Worm (Caenorhabditis elegans): ENCODE measurements around the gene ZK856.18.

Gene ZK856.18

DNA sequence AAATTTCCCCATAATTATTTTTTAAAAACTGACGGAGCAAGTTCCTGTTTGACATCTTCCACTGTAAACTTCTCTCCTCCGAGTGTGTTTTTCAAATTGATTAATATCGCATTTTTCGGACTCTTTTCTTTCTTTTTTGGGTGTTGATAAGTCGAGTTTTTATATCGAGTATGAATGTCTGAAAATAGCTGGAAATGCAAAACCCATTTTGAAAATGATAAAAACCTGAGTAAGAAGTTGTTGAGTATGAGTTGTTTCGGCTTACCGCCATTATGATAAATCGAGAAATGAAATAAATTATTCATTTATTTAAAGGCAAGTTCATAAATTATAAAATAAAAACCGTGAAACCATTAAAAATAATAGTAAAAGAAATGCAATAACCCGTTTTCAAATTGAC is at the start of gene ZK856.18:
Gene ZK856.18, minus strand, starts transcription at position 289 of the 400 bp plus-strand sequence.
- no peak for TF ChIP-seq peb-1 (tag; optimal IDR thresholded peaks at IDR 0.05)
- TF ChIP-seq nhr-129 (tag; optimal IDR thresholded peaks at IDR 0.05), result no peak
- TF ChIP-seq unc-62 (GFP tag; optimal IDR thresholded peaks at IDR 0.05), result no peak
- no peak for TF ChIP-seq unc-55 (GFP tag; optimal IDR thresholded peaks at IDR 0.05)
- TF ChIP-seq nhr-25 (tag; optimal IDR thresholded peaks at IDR 0.05), result no peak
- TF ChIP-seq nhr-11 (tag; optimal IDR thresholded peaks at IDR 0.05), result no peak
- no peak for TF ChIP-seq alr-1 (tag; optimal IDR thresholded peaks at IDR 0.05)
- no peak for TF ChIP-seq nhr-6 (tag; optimal IDR thresholded peaks at IDR 0.05)
- TF ChIP-seq lin-39 (tag; optimal IDR thresholded peaks at IDR 0.05), result no peak
- no peak for TF ChIP-seq sem-4 (tag; optimal IDR thresholded peaks at IDR 0.05)
- no peak for TF ChIP-seq nhr-21 (tag; optimal IDR thresholded peaks at IDR 0.05)
- no peak for TF ChIP-seq ZK546.5 (tag; optimal IDR thresholded peaks at IDR 0.05)
- TF ChIP-seq ceh-16 (tag; optimal IDR thresholded peaks at IDR 0.05), result no peak
- no peak for TF ChIP-seq crh-2 (tag; optimal IDR thresholded peaks at IDR 0.05)
- no peak for TF ChIP-seq Y55F3AM.14 (GFP tag; optimal IDR thresholded peaks at IDR 0.05)
- no peak for TF ChIP-seq R02D3.7 (tag; optimal IDR thresholded peaks at IDR 0.05)
- TF ChIP-seq mab-5 (tag; optimal IDR thresholded peaks at IDR 0.05), result no peak
- no peak for TF ChIP-seq nhr-237 (tag; optimal IDR thresholded peaks at IDR 0.05)

DNA sequence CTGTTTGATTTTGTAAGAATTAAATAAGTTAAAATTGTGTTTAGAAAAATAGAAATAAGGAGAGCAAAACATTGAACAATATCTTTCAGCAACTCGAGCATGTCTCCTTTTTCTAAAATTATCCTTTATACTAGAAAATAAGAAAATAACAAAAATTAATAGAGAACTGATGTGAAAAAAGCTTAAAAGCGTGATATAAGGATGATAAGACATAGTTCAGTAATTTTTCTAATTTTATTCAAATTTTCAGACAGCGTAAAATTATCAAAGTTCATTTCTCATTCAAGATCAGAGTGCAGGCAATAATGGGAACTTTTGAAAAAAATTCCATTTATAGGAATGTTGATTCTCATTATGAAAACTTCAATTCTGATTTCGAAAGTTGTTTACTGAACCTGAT is 47.5 kb upstream of the ZK856.18 start, which contains the start of gene str-182:
Gene str-182, minus strand, starts transcription at position 101 of the 400 bp plus-strand sequence.
- TF ChIP-seq ceh-16 (tag; optimal IDR thresholded peaks at IDR 0.05) (no peak), nhr-25 (tag; optimal IDR thresholded peaks at IDR 0.05) (no peak), mdl-1 (tag; optimal IDR thresholded peaks at IDR 0.05) (no peak)

DNA sequence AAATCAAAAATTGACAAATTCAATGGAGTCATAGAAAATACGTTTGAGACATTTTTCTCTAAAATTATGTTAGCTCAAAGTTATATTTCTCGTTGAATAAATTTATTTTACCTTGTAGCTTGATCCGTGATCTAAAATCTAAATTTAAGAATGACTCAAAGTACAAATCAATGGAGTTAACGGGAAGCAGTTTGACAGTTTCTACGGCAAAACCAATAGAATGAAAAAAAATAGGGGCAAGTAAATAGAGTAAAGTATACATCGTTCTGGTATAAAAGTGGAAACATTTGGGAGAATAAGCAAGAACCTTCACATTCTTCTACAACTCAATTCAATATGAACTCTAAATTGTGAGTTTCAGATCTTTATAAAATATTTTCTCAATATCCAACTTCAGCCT is 45.1 kb upstream of the ZK856.18 start, which contains the start of gene fipr-6:
Gene fipr-6, plus strand, starts transcription at position 301 of the 400 bp plus-strand sequence.
- no peak for TF ChIP-seq sem-4 (tag; optimal IDR thresholded peaks at IDR 0.05)
- no peak for TF ChIP-seq lin-11 (tag; optimal IDR thresholded peaks at IDR 0.05)
- TF ChIP-seq peb-1 (tag; optimal IDR thresholded peaks at IDR 0.05), result no peak
- TF ChIP-seq alr-1 (tag; optimal IDR thresholded peaks at IDR 0.05), result no peak
- no peak for TF ChIP-seq snpc-4 (tag; optimal IDR thresholded peaks at IDR 0.05)
- no peak for TF ChIP-seq elt-1 (tag; optimal IDR thresholded peaks at IDR 0.05)
- TF ChIP-seq elt-3 (tag; optimal IDR thresholded peaks at IDR 0.05), result no peak
- TF ChIP-seq nhr-237 (tag; optimal IDR thresholded peaks at IDR 0.05), result no peak
- TF ChIP-seq nhr-77 (tag; optimal IDR thresholded peaks at IDR 0.05), result no peak
- no peak for TF ChIP-seq dmd-4 (tag; optimal IDR thresholded peaks at IDR 0.05)
- TF ChIP-seq mdl-1 (tag; optimal IDR thresholded peaks at IDR 0.05), result no peak
- TF ChIP-seq nhr-6 (tag; optimal IDR thresholded peaks at IDR 0.05), result no peak
- TF ChIP-seq ztf-1 (GFP tag; conservative IDR thresholded peaks at IDR 0.05), result no peak
- no peak for TF ChIP-seq ceh-16 (tag; optimal IDR thresholded peaks at IDR 0.05)
- TF ChIP-seq lin-13 (GFP tag; optimal IDR thresholded peaks at IDR 0.05), result no peak
- TF ChIP-seq unc-39 (tag; optimal IDR thresholded peaks at IDR 0.05), result no peak
- TF ChIP-seq aly-2 (tag; optimal IDR thresholded peaks at IDR 0.05), result no peak
- TF ChIP-seq fos-1 (tag; optimal IDR thresholded peaks at IDR 0.05), result no peak
- TF ChIP-seq unc-55 (GFP tag; optimal IDR thresholded peaks at IDR 0.05), result no peak
- TF ChIP-seq ztf-4 (tag; optimal IDR thresholded peaks at IDR 0.05), result no peak

DNA sequence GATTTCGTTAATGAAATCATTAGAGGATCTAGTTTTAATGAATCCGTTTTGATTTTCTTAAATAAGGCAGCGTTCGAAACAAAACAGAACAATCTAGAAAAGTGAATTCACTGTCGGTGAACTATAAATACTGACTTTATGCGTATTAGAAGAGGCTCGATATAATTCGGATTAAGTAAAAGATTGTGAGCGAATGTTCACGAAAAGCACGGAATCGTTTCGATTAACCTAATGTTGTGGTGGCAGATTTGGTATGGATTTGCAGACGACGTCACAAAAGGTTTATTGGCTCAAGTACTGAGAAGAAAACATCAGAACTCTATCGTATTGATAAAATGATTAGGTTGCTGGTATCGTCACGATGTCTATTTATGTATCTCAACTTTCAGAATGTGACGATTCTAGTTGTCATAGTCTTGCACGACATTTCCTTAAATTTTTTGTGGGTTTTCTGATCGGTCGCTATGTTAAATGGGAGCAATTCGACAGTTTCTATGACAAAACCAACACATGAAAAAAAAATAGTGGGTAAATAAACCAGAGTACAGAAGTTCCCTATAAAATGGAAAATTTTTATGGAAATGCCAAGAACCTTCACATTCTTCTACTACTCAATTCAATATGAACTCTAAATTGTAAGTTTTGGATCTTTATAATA is 43.5 kb upstream of the ZK856.18 start, which contains the start of the genes pyt-1 and fipr-7:
Gene pyt-1, minus strand, starts transcription at position 101 of the 658 bp plus-strand sequence.
Gene fipr-7, plus strand, starts transcription at position 608 of the 658 bp plus-strand sequence.
- no peak for TF ChIP-seq alr-1 (tag; optimal IDR thresholded peaks at IDR 0.05)
- TF ChIP-seq skn-1 (tag; optimal IDR thresholded peaks at IDR 0.05), result no peak
- no peak for TF ChIP-seq R02D3.7 (tag; optimal IDR thresholded peaks at IDR 0.05)
- no peak for TF ChIP-seq ztf-11 (tag; optimal IDR thresholded peaks at IDR 0.05)
- TF ChIP-seq nhr-129 (tag; optimal IDR thresholded peaks at IDR 0.05), result no peak
- no peak for TF ChIP-seq ztf-4 (tag; optimal IDR thresholded peaks at IDR 0.05)
- TF ChIP-seq blmp-1 (tag; optimal IDR thresholded peaks at IDR 0.05; ENCODE audit: insufficient read depth), result no peak
- TF ChIP-seq ZK546.5 (tag; optimal IDR thresholded peaks at IDR 0.05), result no peak
- TF ChIP-seq sma-3 (GFP tag; optimal IDR thresholded peaks at IDR 0.05), result no peak
- no peak for TF ChIP-seq lsy-2 (tag; optimal IDR thresholded peaks at IDR 0.05)
- TF ChIP-seq nhr-237 (tag; optimal IDR thresholded peaks at IDR 0.05), result no peak
